Worm (Caenorhabditis elegans) whole organism, L3 larva: ENCODE results near the gene F41G4.8.

Source experiments
- ama-1 ChIP-seq: fragments of 150-350 bp; optimal IDR thresholded peaks from 2 replicates; lab custom pipeline; 2018
- egl-27 ChIP-seq: sonication (generic microtip); optimal IDR thresholded peaks from 4 replicates; lab custom pipeline; 2017; ENCODE audit warnings: missing biosample characterization, missing genetic modification reagents, missing genetic modification characterization
- fos-1 ChIP-seq: fragments of 150-350 bp; optimal IDR thresholded peaks from 2 replicates; lab custom pipeline; 2014; ENCODE audit warnings: missing biosample characterization, missing genetic modification characterization
- lin-15B ChIP-seq: fragments of 150-350 bp; optimal IDR thresholded peaks from 2 replicates; lab custom pipeline; 2014; ENCODE audit warnings: missing biosample characterization, missing genetic modification characterization
- nfya-1 ChIP-seq: sonication (generic microtip); optimal IDR thresholded peaks from 2 replicates; lab custom pipeline; 2017; ENCODE audit warnings: missing genetic modification characterization, mild to moderate bottlenecking, missing compliant biosample characterization, antibody characterized with exemption, moderate library complexity; ENCODE audit not compliant: insufficient read depth
- nhr-25 ChIP-seq: sonication (generic microtip); optimal IDR thresholded peaks from 2 replicates; lab custom pipeline; 2017; ENCODE audit warnings: missing biosample characterization, missing genetic modification characterization
- nhr-76 ChIP-seq: fragments of 150-350 bp; sonication (generic microtip); optimal IDR thresholded peaks from 5 replicates; lab custom pipeline; 2014; ENCODE audit warnings: missing biosample characterization, missing genetic modification characterization
- pha-4 ChIP-seq: fragments of 150-350 bp; optimal IDR thresholded peaks from 2 replicates; lab custom pipeline; 2014; ENCODE audit warnings: missing biosample characterization, missing genetic modification reagents, missing genetic modification characterization
- pqm-1 ChIP-seq: fragments of 150-350 bp; optimal IDR thresholded peaks from 2 replicates; lab custom pipeline; 2017; ENCODE audit warnings: missing biosample characterization, missing genetic modification characterization, inconsistent platforms
- tbx-2 ChIP-seq: sonication (generic microtip); optimal IDR thresholded peaks from 2 replicates; lab custom pipeline; 2016; ENCODE audit warnings: mild to moderate bottlenecking, missing genetic modification characterization, missing compliant biosample characterization
- unc-62 ChIP-seq: fragments of 150-350 bp; sonication (generic microtip); optimal IDR thresholded peaks from 4 replicates; lab custom pipeline; 2014; ENCODE audit warnings: missing biosample characterization, missing genetic modification reagents, missing genetic modification characterization
- zag-1 ChIP-seq: fragments of 150-350 bp; optimal IDR thresholded peaks from 2 replicates; lab custom pipeline; 2014; ENCODE audit warnings: missing biosample characterization, missing genetic modification characterization
- ztf-11 ChIP-seq: fragments of 150-350 bp; optimal IDR thresholded peaks from 2 replicates; lab custom pipeline; 2014; ENCODE audit warnings: missing biosample characterization, missing genetic modification characterization
- ztf-4 ChIP-seq: fragments of 150-350 bp; optimal IDR thresholded peaks from 2 replicates; lab custom pipeline; 2014; ENCODE audit warnings: missing biosample characterization, missing genetic modification characterization

ce11 chrX:16821533-16821932 lies 23.3 kb downstream of the F41G4.8 start:
- TF ChIP-seq pha-4 (no peak), ztf-11 (tag; lab: Kevin White, UChicago) (no peak), pqm-1 (tag; lab: Kevin White, UChicago) (no peak), nhr-76 (no peak), nhr-25 (tag; lab: Kevin White, UChicago) (no peak), tbx-2 (no peak), ama-1 (lab: Kevin White, UChicago) (no peak), unc-62 (no peak), fos-1 (tag; lab: Kevin White, UChicago) (no peak), ztf-4 (no peak), lin-15B (tag; lab: Kevin White, UChicago) (no peak), nfya-1 (tag; lab: Kevin White, UChicago) (no peak), zag-1 (tag; lab: Kevin White, UChicago) (no peak), egl-27 (tag; lab: Kevin White, UChicago) (no peak)
